Worm (Caenorhabditis elegans) whole organism, late embryonic: Measurements from ENCODE around the gene nas-25.

Source experiments
- C08G9.2 ChIP-seq: sonication (generic microtip); optimal IDR thresholded peaks from 2 replicates; lab custom pipeline; 2016; ENCODE audit warnings: mild to moderate bottlenecking, missing genetic modification characterization, moderate library complexity, missing compliant biosample characterization
- C38D4.7 ChIP-seq: fragments of 200-800 bp; sonication (Bioruptor generic); optimal IDR thresholded peaks from 2 replicates; lab custom pipeline; 2018; ENCODE audit warnings: mild to moderate bottlenecking, missing genetic modification characterization, moderate library complexity, missing compliant biosample characterization
- F13H6.1 ChIP-seq: sonication (generic microtip); optimal IDR thresholded peaks from 2 replicates; lab custom pipeline; 2016; ENCODE audit warnings: missing genetic modification characterization, missing compliant biosample characterization
- K02D7.2 ChIP-seq: sonication (generic microtip); optimal IDR thresholded peaks from 2 replicates; lab custom pipeline; 2017; ENCODE audit warnings: mild to moderate bottlenecking, missing genetic modification characterization, missing compliant biosample characterization
- K09A11.1 ChIP-seq: sonication (generic microtip); optimal IDR thresholded peaks from 2 replicates; lab custom pipeline; 2017; ENCODE audit warnings: antibody characterized with exemption, mild to moderate bottlenecking, missing genetic modification characterization, missing compliant biosample characterization; ENCODE audit not compliant: insufficient read depth
- T23F11.4 ChIP-seq: fragments of 200-800 bp; sonication (Bioruptor generic); optimal IDR thresholded peaks from 2 replicates; lab custom pipeline; 2018; ENCODE audit warnings: mild to moderate bottlenecking, missing genetic modification characterization, missing compliant biosample characterization
- Y22D7AL.16 ChIP-seq: sonication (generic microtip); optimal IDR thresholded peaks from 2 replicates; lab custom pipeline; 2016; ENCODE audit warnings: missing genetic modification characterization, missing compliant biosample characterization
- ahr-1 ChIP-seq: sonication (generic microtip); optimal IDR thresholded peaks from 2 replicates; lab custom pipeline; 2016; ENCODE audit warnings: missing genetic modification characterization, missing compliant biosample characterization
- ceh-14 ChIP-seq: sonication (generic microtip); optimal IDR thresholded peaks from 2 replicates; lab custom pipeline; 2016; ENCODE audit warnings: missing genotype, missing genetic modification characterization, missing compliant biosample characterization
- ceh-18 ChIP-seq: sonication (generic microtip); optimal IDR thresholded peaks from 2 replicates; lab custom pipeline; 2016; ENCODE audit warnings: missing genetic modification characterization, missing compliant biosample characterization
- ceh-19 ChIP-seq: fragments of 200-800 bp; sonication (Bioruptor generic); optimal IDR thresholded peaks from 2 replicates; lab custom pipeline; 2018; ENCODE audit warnings: mild to moderate bottlenecking, missing genetic modification characterization, missing compliant biosample characterization
- ceh-2 ChIP-seq: sonication (generic microtip); optimal IDR thresholded peaks from 2 replicates; lab custom pipeline; 2016; ENCODE audit warnings: missing genotype, missing genetic modification characterization, missing compliant biosample characterization
- ceh-24 ChIP-seq: sonication (generic microtip); optimal IDR thresholded peaks from 2 replicates; lab custom pipeline; 2016; ENCODE audit warnings: mild to moderate bottlenecking, missing genetic modification characterization, missing compliant biosample characterization
- ceh-31 ChIP-seq: sonication (generic microtip); optimal IDR thresholded peaks from 2 replicates; lab custom pipeline; 2016; ENCODE audit warnings: missing genetic modification characterization, missing compliant biosample characterization
- ceh-34 ChIP-seq: sonication (generic microtip); optimal IDR thresholded peaks from 2 replicates; lab custom pipeline; 2016; ENCODE audit warnings: mild to moderate bottlenecking, missing genetic modification characterization, missing compliant biosample characterization
- ceh-45 ChIP-seq: fragments of 200-800 bp; sonication (Bioruptor generic); IDR thresholded peaks from 2 replicates; pipeline ENCODE4 v1.3.6; 2022; ENCODE audit warnings: missing genetic modification reagents, missing genetic modification characterization, missing compliant biosample characterization
- ceh-48 ChIP-seq: sonication (generic microtip); optimal IDR thresholded peaks from 2 replicates; lab custom pipeline; 2016; ENCODE audit warnings: missing genetic modification characterization, inconsistent platforms, missing compliant biosample characterization
- ceh-6 ChIP-seq: fragments of 200-800 bp; sonication (Bioruptor generic); optimal IDR thresholded peaks from 2 replicates; lab custom pipeline; 2018; ENCODE audit warnings: mild to moderate bottlenecking, missing genetic modification characterization, missing compliant biosample characterization
- che-1 ChIP-seq: sonication (generic microtip); optimal IDR thresholded peaks from 2 replicates; lab custom pipeline; 2016; ENCODE audit warnings: mild to moderate bottlenecking, missing genetic modification characterization, missing compliant biosample characterization
- dmd-4 ChIP-seq: sonication (generic microtip); optimal IDR thresholded peaks from 2 replicates; lab custom pipeline; 2016; ENCODE audit warnings: borderline replicate concordance, missing genetic modification characterization, missing compliant biosample characterization
- elt-2 ChIP-seq: sonication (generic microtip); optimal IDR thresholded peaks from 2 replicates; lab custom pipeline; 2016; ENCODE audit warnings: missing genetic modification reagents, missing genetic modification characterization, missing compliant biosample characterization
- elt-4 ChIP-seq: sonication (generic microtip); optimal IDR thresholded peaks from 2 replicates; lab custom pipeline; 2016; ENCODE audit warnings: missing genetic modification characterization, missing compliant biosample characterization
- fkh-10 ChIP-seq: fragments of 150-350 bp; optimal IDR thresholded peaks from 2 replicates; lab custom pipeline; 2014; ENCODE audit warnings: missing biosample characterization, missing genetic modification reagents, missing genetic modification characterization
- hlh-13 ChIP-seq: fragments of 200-800 bp; sonication (Bioruptor generic); optimal IDR thresholded peaks from 2 replicates; lab custom pipeline; 2018; ENCODE audit warnings: mild to moderate bottlenecking, missing genetic modification characterization, missing compliant biosample characterization
- hlh-30 ChIP-seq: sonication (generic microtip); optimal IDR thresholded peaks from 2 replicates; lab custom pipeline; 2017; ENCODE audit warnings: antibody characterized with exemption, missing genetic modification characterization, missing compliant biosample characterization; ENCODE audit not compliant: insufficient read depth
- hlh-6 ChIP-seq: sonication (generic microtip); optimal IDR thresholded peaks from 2 replicates; lab custom pipeline; 2016; ENCODE audit warnings: missing genotype, missing genetic modification characterization, missing compliant biosample characterization
- hlh-8 ChIP-seq: sonication (generic microtip); optimal IDR thresholded peaks from 2 replicates; lab custom pipeline; 2016; ENCODE audit warnings: missing genotype, missing genetic modification characterization, missing compliant biosample characterization
- lin-11 ChIP-seq: fragments of 200-800 bp; sonication (Bioruptor generic); optimal IDR thresholded peaks from 2 replicates; lab custom pipeline; 2018; ENCODE audit warnings: mild to moderate bottlenecking, missing genetic modification characterization, missing compliant biosample characterization
- nfya-1 ChIP-seq: sonication (generic microtip); optimal IDR thresholded peaks from 2 replicates; lab custom pipeline; 2017; ENCODE audit warnings: missing genetic modification characterization, mild to moderate bottlenecking, missing compliant biosample characterization, antibody characterized with exemption, moderate library complexity
- odd-2 ChIP-seq: sonication (generic microtip); optimal IDR thresholded peaks from 2 replicates; lab custom pipeline; 2017; ENCODE audit warnings: antibody characterized with exemption, mild to moderate bottlenecking, missing genetic modification characterization, missing compliant biosample characterization
- pag-3 ChIP-seq: sonication (generic microtip); optimal IDR thresholded peaks from 2 replicates; lab custom pipeline; 2016; ENCODE audit warnings: missing compliant biosample characterization, missing genetic modification characterization, borderline replicate concordance
- pha-2 ChIP-seq: sonication (generic microtip); optimal IDR thresholded peaks from 2 replicates; lab custom pipeline; 2017; ENCODE audit warnings: mild to moderate bottlenecking, missing genetic modification characterization, missing compliant biosample characterization
- sdc-2 ChIP-seq: sonication (generic microtip); optimal IDR thresholded peaks from 2 replicates; lab custom pipeline; 2016; ENCODE audit warnings: missing genotype, missing genetic modification characterization, missing compliant biosample characterization
- sox-2 ChIP-seq: fragments of 200-800 bp; sonication (Bioruptor generic); IDR thresholded peaks from 2 replicates; pipeline ENCODE4 v1.3.6; 2022; ENCODE audit warnings: missing genetic modification reagents, missing genetic modification characterization, missing compliant biosample characterization
- tbx-2 ChIP-seq: sonication (generic microtip); optimal IDR thresholded peaks from 2 replicates; lab custom pipeline; 2016; ENCODE audit warnings: missing genetic modification characterization, missing compliant biosample characterization
- ttx-3 ChIP-seq: sonication (generic microtip); optimal IDR thresholded peaks from 2 replicates; lab custom pipeline; 2016; ENCODE audit warnings: missing genetic modification reagents, missing genetic modification characterization, missing compliant biosample characterization
- unc-3 ChIP-seq, 2 experiments: fragments of 200-800 bp in 1 of 2; sonication (Bioruptor generic) in 1 of 2; sonication (generic microtip) in 1 of 2; conservative IDR thresholded peaks in 1 of 2; optimal IDR thresholded peaks in 1 of 2; 2 replicates each; pipeline versions ENCODE4 v1.3.6 to Lab custom; 2016 to 2022; ENCODE audit warnings: missing compliant biosample characterization in 2 of 2, missing genetic modification characterization in 2 of 2, missing genetic modification reagents in 1 of 2
- unc-42 ChIP-seq: sonication (generic microtip); optimal IDR thresholded peaks from 2 replicates; lab custom pipeline; 2016; ENCODE audit warnings: missing genotype, missing genetic modification characterization, missing compliant biosample characterization

Gene nas-25

DNA sequence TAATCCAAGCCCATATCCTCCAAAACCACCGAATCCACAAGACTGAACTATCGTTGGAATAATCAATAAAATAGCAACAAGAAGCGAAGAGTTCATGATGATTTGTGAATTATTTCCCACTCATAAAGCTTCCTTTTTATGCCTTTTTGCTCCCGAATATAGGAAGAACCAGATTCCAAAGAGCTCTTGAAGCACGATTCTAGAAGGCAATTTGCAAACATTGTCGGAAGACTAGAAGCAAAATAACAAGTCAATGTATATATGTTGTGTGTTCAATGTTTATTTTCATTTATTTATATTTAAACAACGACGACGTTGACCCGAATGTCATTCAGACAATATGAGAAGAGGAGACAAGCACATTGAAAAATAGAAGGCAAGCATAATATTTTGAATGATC, 33.2 kb upstream of the nas-25 start, which contains the start of gene idpa-2:
Gene idpa-2, minus strand, starts transcription at position 101 of the 400 bp plus-strand sequence.
- TF ChIP-seq ceh-19: no peak
- TF ChIP-seq T23F11.4 (GFP tag; lab: Kevin White, UChicago): no peak
- TF ChIP-seq K09A11.1 (tag; lab: Kevin White, UChicago): no peak
- no peak for TF ChIP-seq lin-11 (tag; lab: Kevin White, UChicago)
- TF ChIP-seq ceh-24 (tag; lab: Kevin White, UChicago): no peak
- no peak for TF ChIP-seq che-1
- TF ChIP-seq Y22D7AL.16 (tag; lab: Kevin White, UChicago): no peak
- TF ChIP-seq ceh-2 (tag; lab: Kevin White, UChicago): no peak
- no peak for TF ChIP-seq C08G9.2 (tag; lab: Kevin White, UChicago)
- TF ChIP-seq hlh-13: no peak
- no peak for TF ChIP-seq ceh-34 (tag; lab: Kevin White, UChicago)
- no peak for TF ChIP-seq elt-2 (tag; lab: Kevin White, UChicago)

DNA sequence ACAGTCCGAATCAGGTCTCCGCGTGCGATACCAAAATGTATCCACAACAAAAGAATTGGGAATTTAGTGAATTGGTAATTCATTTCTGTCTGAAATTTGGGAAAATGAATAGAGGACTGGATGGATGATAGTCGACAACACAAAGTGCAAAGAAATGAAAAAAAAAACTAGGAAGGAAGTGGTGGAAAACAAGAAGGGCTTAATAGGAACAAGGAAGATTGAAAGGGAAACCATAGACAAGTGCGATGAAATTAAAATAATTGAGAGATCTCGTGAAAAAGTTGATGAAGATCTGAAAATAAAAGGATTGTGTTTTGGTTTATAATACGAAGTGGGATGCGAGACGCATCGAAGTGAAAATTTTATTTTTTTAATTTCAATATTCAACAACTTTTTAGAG, 31.8 kb upstream of the nas-25 start, which contains the start of gene F07H5.7:
Gene F07H5.7, minus strand, starts transcription at position 101 of the 400 bp plus-strand sequence.
- TF ChIP-seq unc-3 (GFP tag; conservative IDR thresholded peaks at IDR 0.05; lab: Robert Waterston, UW): no peak
- TF ChIP-seq unc-3 (tag; optimal IDR thresholded peaks at IDR 0.05; lab: Kevin White, UChicago): no peak
- TF ChIP-seq pag-3 (tag; lab: Kevin White, UChicago): no peak
- TF ChIP-seq elt-4 (tag; lab: Kevin White, UChicago): no peak

DNA sequence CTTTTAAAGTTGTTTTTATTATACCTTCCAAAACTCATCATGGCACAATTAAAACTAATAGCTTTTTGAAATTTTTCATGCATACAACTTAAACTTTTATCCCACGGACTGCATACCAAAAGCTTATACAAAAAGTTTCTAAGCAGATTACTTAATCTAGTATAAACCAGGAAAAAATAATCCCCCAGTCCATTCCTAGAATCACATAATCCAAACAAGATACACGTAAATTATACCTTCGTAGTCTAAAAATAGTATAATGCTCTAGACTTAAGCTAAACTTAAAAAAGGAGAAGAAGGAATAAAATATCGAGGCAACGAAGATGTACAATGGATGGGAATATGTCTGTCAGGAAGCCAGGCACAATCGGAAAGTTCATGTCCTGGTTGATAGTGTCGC, 30.6 kb upstream of the nas-25 start:
- TF ChIP-seq ceh-14 (no peak), unc-42 (tag; lab: Kevin White, UChicago) (no peak), hlh-13 (no peak), ceh-18 (no peak), hlh-6 (tag; lab: Kevin White, UChicago) (no peak), ttx-3 (no peak), pha-2 (no peak), C38D4.7 (GFP tag; lab: Kevin White, UChicago) (no peak), sox-2 (GFP tag; lab: Robert Waterston, UW) (no peak), ceh-48 (tag; lab: Kevin White, UChicago) (no peak), ahr-1 (tag; lab: Kevin White, UChicago) (no peak), lin-11 (tag; lab: Kevin White, UChicago) (no peak), ceh-24 (tag; lab: Kevin White, UChicago) (no peak), tbx-2 (tag; lab: Kevin White, UChicago) (no peak)

DNA sequence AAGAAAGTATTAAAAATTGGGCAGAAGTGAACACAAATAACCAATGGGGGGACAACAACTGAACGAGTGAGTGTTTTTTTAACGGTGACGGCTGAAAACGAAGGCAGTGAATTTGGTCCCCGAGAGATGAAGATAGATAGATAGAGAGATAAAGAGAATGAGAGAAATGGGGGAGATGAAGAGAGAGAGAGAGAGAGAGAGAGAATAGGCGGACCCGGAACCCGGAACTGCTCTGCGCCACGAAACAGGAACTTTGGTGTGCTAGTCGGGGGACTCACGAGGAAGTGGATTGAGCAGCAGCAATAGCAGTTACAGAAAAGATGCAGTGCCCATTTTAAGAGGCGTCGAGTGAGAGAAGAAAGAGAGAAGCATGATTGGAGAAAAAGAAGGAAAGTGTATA, 29.5 kb upstream of the nas-25 start:
- TF ChIP-seq C08G9.2 (tag; lab: Kevin White, UChicago) (no peak), F13H6.1 (tag; lab: Kevin White, UChicago) (no peak), ceh-14 (peak; percentile 19), fkh-10 (GFP tag; lab: Kevin White, UChicago) (peak; percentile 9), lin-11 (tag; lab: Kevin White, UChicago) (no peak), sdc-2 (tag; lab: Kevin White, UChicago) (no peak), hlh-8 (tag; lab: Kevin White, UChicago) (no peak), elt-2 (tag; lab: Kevin White, UChicago) (no peak), tbx-2 (tag; lab: Kevin White, UChicago) (peak; percentile 44), nfya-1 (tag; lab: Kevin White, UChicago) (peak; percentile 8), ceh-18 (peak; percentile 75), dmd-4 (no peak), ceh-45 (GFP tag; lab: Robert Waterston, UW) (no peak), unc-42 (tag; lab: Kevin White, UChicago) (peak; percentile 77), K02D7.2 (tag; lab: Kevin White, UChicago) (no peak), hlh-30 (no peak), sox-2 (GFP tag; lab: Robert Waterston, UW) (no peak), odd-2 (tag; lab: Kevin White, UChicago) (no peak), ceh-48 (tag; lab: Kevin White, UChicago) (no peak), ceh-34 (tag; lab: Kevin White, UChicago) (peak; percentile 38), ceh-6 (GFP tag; lab: Kevin White, UChicago) (no peak), ceh-31 (tag; lab: Kevin White, UChicago) (peak; percentile 23), unc-3 (GFP tag; conservative IDR thresholded peaks at IDR 0.05; lab: Robert Waterston, UW) (no peak), unc-3 (tag; optimal IDR thresholded peaks at IDR 0.05; lab: Kevin White, UChicago) (no peak), hlh-6 (tag; lab: Kevin White, UChicago) (no peak)
